Worm (Caenorhabditis elegans): ENCODE data around the gene nas-9.

The nas-9 gene

DNA sequence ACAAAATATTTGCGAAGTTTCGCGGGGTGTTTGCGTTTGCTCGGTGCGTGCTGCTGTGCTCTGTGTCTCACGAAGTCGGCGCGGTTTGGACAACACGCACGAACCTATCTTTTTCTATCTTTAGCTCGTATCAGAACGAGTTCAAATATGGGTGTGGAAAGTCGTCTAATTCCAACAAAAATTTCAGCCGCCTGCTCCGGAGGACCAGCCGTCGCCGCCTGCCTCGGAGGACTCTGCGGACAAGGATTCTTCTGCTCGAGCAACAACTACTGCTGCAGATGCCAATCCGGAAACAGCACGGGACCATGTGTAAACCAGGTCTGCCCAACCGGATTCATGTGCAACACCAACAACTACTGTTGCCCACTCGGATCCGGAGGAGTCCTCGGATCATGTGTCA, 37.9 kb downstream of the nas-9 start:
- TF ChIP-seq unc-62 (GFP tag; optimal IDR thresholded peaks at IDR 0.05): no peak

DNA sequence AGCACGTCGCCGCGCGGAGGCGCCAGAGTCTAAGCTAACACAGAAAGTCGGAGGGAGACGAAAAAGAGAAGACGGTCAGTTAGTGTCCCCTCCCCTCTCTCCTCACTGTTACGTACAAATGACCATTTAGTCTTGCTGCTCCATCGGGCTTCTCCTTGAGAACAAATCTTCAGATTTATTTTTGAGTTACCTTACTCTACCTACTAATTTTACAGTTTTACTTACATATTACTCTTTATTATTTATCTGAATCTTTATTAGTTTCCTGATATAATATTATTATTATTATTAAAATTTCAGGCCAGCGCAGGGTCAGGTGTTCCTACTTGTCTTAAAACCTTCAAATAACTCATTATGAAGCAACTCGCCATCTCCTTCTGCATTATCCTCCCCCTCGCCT, 39.0 kb downstream of the nas-9 start, which contains the start of gene R02F11.1:
Gene R02F11.1 (plus strand): TSS at position 301 of the 400 bp plus-strand sequence.
- TF ChIP-seq unc-62 (GFP tag; optimal IDR thresholded peaks at IDR 0.05): no peak

DNA sequence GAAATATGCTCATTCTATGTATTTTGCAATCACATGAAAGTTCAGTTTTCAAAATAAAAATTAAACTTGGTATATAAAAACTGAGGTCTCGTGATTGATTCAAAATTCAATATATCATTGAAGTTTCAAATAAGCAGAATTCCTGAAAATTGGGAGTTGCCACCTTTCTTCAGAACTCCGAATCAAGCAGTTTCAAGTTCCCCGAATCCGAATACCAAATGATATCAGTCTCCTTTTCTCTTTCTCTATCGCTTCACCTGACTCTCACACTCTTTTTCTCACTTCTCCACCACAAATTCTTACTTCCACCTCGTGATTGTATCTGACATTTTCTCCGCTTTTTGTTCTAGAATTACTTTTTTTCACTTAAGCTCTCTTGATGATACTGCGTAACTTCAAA, 45.5 kb downstream of the nas-9 start, which contains the start of gene R02F11.2:
Gene R02F11.2 (plus strand): TSS at position 292 of the 400 bp plus-strand sequence.
- TF ChIP-seq unc-62 (GFP tag; optimal IDR thresholded peaks at IDR 0.05): no peak

DNA sequence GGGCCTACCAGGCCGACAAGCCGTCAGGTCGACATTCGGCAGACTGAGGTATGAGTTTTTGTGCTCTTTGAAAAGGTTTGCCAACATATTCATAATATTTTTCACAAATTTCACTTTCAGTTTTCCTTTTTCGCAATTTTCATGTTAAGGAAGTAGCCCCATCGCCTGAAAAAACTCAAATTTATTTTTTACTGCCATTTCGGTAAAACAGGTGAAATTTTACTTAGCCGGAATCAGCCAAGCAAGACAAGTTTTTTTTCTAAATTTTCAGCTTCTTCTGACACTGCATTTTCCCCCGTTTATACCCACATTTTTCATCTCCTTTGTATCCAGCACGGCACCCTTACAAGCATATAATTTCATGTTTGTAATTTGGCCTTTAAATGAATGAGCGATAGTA, 48.2 kb downstream of the nas-9 start, which contains the start of gene R02F11.11:
Gene R02F11.11 (plus strand): TSS at position 301 of the 400 bp plus-strand sequence.
- TF ChIP-seq unc-62 (GFP tag; optimal IDR thresholded peaks at IDR 0.05): no peak

DNA sequence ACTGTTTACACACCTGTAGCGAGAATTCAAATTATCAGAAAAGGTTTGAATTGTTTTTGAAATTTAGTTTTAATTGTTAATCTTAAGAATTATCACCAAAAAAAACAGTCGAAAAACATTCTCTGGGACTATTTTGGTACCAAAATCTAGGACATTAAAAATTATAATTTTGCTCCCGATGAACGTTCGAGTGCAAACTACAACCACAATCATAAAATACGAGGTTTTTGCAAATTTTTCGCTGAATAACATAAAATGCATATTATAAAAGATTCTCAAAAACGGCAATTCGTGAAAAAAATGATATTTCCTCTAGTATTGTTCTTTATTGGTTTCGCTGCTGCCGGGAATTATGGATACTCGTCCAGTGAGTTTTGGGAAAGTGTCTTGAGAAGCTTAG, 49.4 kb downstream of the nas-9 start, which contains the start of gene R02F11.12:
Gene R02F11.12 (plus strand): TSS at position 301 of the 400 bp plus-strand sequence.
- TF ChIP-seq unc-62 (GFP tag; optimal IDR thresholded peaks at IDR 0.05): no peak

DNA sequence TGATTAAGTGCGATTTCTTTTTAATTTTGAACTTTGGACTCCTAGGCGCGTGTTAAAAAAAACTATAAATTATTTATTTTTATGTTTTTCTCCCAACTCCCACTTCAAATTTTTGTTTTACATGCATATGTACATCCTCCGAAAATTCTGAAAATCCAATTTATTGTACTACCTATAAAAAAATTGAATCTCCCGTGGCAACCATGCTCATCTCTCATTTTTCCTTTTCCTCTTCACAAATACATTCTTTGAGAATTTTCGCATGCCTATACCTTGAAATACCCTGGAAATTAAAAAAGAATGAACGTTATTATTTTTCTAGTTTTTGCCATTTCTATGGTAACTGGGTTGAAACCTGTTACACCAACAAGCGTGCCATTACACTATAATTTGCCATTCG, 51.0 kb downstream of the nas-9 start, which contains the start of gene R02F11.10:
Gene R02F11.10 (plus strand): TSS at position 301 of the 400 bp plus-strand sequence.
- no peak for TF ChIP-seq unc-62 (GFP tag; optimal IDR thresholded peaks at IDR 0.05)

DNA sequence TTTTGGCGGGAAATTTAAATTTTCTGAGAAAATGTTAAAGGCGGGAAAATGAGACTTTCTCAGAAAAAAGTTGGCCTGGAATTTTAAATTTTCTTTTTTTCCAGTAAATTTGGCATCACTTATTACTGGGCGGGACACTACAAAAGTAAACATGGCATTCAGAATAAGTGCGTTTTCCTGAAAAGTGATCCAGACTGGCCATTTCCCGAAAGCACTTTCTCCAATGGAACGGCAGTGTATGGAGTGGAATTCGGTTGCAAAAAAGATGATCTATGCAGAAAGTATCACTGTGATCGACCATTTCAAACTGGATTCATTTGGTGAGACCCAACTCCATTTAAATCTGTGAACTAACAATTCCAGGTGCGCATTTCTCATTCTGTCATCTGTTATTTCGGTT, 52.0 kb downstream of the nas-9 start:
- no peak for TF ChIP-seq unc-62 (GFP tag; optimal IDR thresholded peaks at IDR 0.05)

DNA sequence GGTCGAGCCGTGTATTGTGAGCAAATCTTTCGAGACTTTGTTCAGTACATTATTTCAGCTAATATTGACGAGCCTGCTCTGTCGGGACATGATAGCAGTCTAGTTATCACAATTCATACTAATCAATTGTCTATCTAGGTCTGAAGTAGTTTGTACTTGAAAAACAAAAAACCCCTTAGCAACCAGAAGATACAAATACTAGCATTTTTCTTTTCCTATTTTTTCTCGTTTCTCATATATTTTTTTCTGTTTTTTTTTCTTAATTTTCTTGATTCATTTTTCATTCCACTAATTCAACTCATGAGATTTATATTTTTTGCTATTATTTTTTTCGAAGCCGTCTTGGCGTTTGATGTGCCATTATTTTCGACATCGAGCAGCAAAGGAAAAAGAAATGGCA, 52.6 kb downstream of the nas-9 start, which contains the start of gene R02F11.9:
Gene R02F11.9 (plus strand): TSS at position 301 of the 400 bp plus-strand sequence.
- no peak for TF ChIP-seq unc-62 (GFP tag; optimal IDR thresholded peaks at IDR 0.05)
